Worm (Caenorhabditis elegans): ENCODE data around the gene M02D8.7.

DNA sequence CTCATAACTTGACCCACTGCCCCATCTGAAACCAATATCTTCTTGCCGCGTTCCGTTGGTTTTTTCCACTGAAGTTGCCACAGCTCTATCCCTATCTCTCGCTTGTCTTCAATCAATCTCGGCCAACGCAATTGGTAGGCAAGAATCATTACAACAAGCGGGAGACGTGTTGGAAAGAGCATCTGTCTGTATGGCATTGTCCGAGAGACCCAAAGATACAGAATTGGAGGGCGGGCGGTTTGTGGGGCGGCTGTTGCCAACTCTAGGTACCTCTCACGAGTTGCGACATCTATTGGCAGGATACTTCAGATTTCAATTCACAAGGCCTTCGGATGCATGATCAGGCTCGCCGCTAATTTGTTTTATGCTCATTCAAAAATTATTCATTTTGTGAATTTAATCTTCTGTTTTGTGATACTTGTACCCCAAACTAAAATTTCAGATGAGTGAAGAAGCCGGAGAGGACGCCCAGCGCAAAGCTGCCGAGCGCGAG, 46.3 kb upstream of the M02D8.7 start, which contains the start of gene unc-27:
- no peak for TF ChIP-seq aly-1 (tag; optimal IDR thresholded peaks at IDR 0.05)
- no peak for TF ChIP-seq B0310.2 (tag; optimal IDR thresholded peaks at IDR 0.05)
- no peak for TF ChIP-seq ama-1 (optimal IDR thresholded peaks at IDR 0.05)
- TF ChIP-seq flt-1 (GFP tag; IDR thresholded peaks at IDR 0.05), result no peak
